Worm (Caenorhabditis elegans) whole organism, late embryonic: ENCODE results near the gene fah-1.

Experiments used
- K09A11.1 ChIP-seq: sonication (generic microtip); optimal IDR thresholded peaks from 2 replicates; lab custom pipeline; 2017; ENCODE audit warnings: antibody characterized with exemption, mild to moderate bottlenecking, missing genetic modification characterization, missing compliant biosample characterization; ENCODE audit not compliant: insufficient read depth
- T23F11.4 ChIP-seq: fragments of 200-800 bp; sonication (Bioruptor generic); optimal IDR thresholded peaks from 2 replicates; lab custom pipeline; 2018; ENCODE audit warnings: mild to moderate bottlenecking, missing genetic modification characterization, missing compliant biosample characterization
- Y22D7AL.16 ChIP-seq: sonication (generic microtip); optimal IDR thresholded peaks from 2 replicates; lab custom pipeline; 2016; ENCODE audit warnings: missing genetic modification characterization, missing compliant biosample characterization
- ahr-1 ChIP-seq: sonication (generic microtip); optimal IDR thresholded peaks from 2 replicates; lab custom pipeline; 2016; ENCODE audit warnings: missing genetic modification characterization, missing compliant biosample characterization
- ama-1 ChIP-seq: fragments of 150-350 bp; optimal IDR thresholded peaks from 2 replicates; lab custom pipeline; 2014
- ceh-2 ChIP-seq: sonication (generic microtip); optimal IDR thresholded peaks from 2 replicates; lab custom pipeline; 2016; ENCODE audit warnings: missing genotype, missing genetic modification characterization, missing compliant biosample characterization
- ceh-30 ChIP-seq: fragments of 150-350 bp; optimal IDR thresholded peaks from 2 replicates; lab custom pipeline; 2014; ENCODE audit warnings: missing biosample characterization, missing genetic modification characterization
- ceh-31 ChIP-seq: sonication (generic microtip); optimal IDR thresholded peaks from 2 replicates; lab custom pipeline; 2016; ENCODE audit warnings: missing genetic modification characterization, missing compliant biosample characterization
- ceh-48 ChIP-seq: sonication (generic microtip); optimal IDR thresholded peaks from 2 replicates; lab custom pipeline; 2016; ENCODE audit warnings: missing genetic modification characterization, inconsistent platforms, missing compliant biosample characterization
- che-1 ChIP-seq: sonication (generic microtip); optimal IDR thresholded peaks from 2 replicates; lab custom pipeline; 2016; ENCODE audit warnings: mild to moderate bottlenecking, missing genetic modification characterization, missing compliant biosample characterization
- elt-2 ChIP-seq: sonication (generic microtip); optimal IDR thresholded peaks from 2 replicates; lab custom pipeline; 2016; ENCODE audit warnings: missing genetic modification reagents, missing genetic modification characterization, missing compliant biosample characterization
- elt-4 ChIP-seq: sonication (generic microtip); optimal IDR thresholded peaks from 2 replicates; lab custom pipeline; 2016; ENCODE audit warnings: missing genetic modification characterization, missing compliant biosample characterization
- fax-1 ChIP-seq: sonication (generic microtip); optimal IDR thresholded peaks from 2 replicates; lab custom pipeline; 2016; ENCODE audit warnings: missing genotype, missing genetic modification characterization, missing compliant biosample characterization
- fkh-10 ChIP-seq: fragments of 150-350 bp; optimal IDR thresholded peaks from 2 replicates; lab custom pipeline; 2014; ENCODE audit warnings: missing biosample characterization, missing genetic modification reagents, missing genetic modification characterization
- fkh-6 ChIP-seq: sonication (generic microtip); optimal IDR thresholded peaks from 2 replicates; lab custom pipeline; 2016; ENCODE audit warnings: missing genetic modification characterization, missing compliant biosample characterization
- gmeb-2 ChIP-seq: sonication (generic microtip); optimal IDR thresholded peaks from 2 replicates; lab custom pipeline; 2016; ENCODE audit warnings: missing genetic modification characterization, inconsistent platforms, missing compliant biosample characterization
- hlh-13 ChIP-seq: fragments of 200-800 bp; sonication (Bioruptor generic); optimal IDR thresholded peaks from 2 replicates; lab custom pipeline; 2018; ENCODE audit warnings: mild to moderate bottlenecking, missing genetic modification characterization, missing compliant biosample characterization
- hlh-15 ChIP-seq: sonication (generic microtip); optimal IDR thresholded peaks from 2 replicates; lab custom pipeline; 2016; ENCODE audit warnings: missing genetic modification characterization, missing compliant biosample characterization
- hlh-30 ChIP-seq: sonication (generic microtip); optimal IDR thresholded peaks from 2 replicates; lab custom pipeline; 2017; ENCODE audit warnings: antibody characterized with exemption, missing genetic modification characterization, missing compliant biosample characterization; ENCODE audit not compliant: insufficient read depth
- hlh-8 ChIP-seq: sonication (generic microtip); optimal IDR thresholded peaks from 2 replicates; lab custom pipeline; 2016; ENCODE audit warnings: missing genotype, missing genetic modification characterization, missing compliant biosample characterization
- lin-11 ChIP-seq: fragments of 200-800 bp; sonication (Bioruptor generic); optimal IDR thresholded peaks from 2 replicates; lab custom pipeline; 2018; ENCODE audit warnings: mild to moderate bottlenecking, missing genetic modification characterization, missing compliant biosample characterization
- madf-2 ChIP-seq: sonication (generic microtip); optimal IDR thresholded peaks from 2 replicates; lab custom pipeline; 2017; ENCODE audit warnings: missing genetic modification characterization, missing compliant biosample characterization
- nfya-1 ChIP-seq: sonication (generic microtip); optimal IDR thresholded peaks from 2 replicates; lab custom pipeline; 2017; ENCODE audit warnings: missing genetic modification characterization, mild to moderate bottlenecking, missing compliant biosample characterization, antibody characterized with exemption, moderate library complexity
- nhr-11 ChIP-seq: fragments of 150-350 bp; optimal IDR thresholded peaks from 2 replicates; lab custom pipeline; 2014; ENCODE audit warnings: missing biosample characterization, missing genetic modification characterization
- nhr-232 ChIP-seq: sonication (generic microtip); optimal IDR thresholded peaks from 2 replicates; lab custom pipeline; 2016; ENCODE audit warnings: missing genetic modification characterization, missing compliant biosample characterization
- npax-4 ChIP-seq: sonication (generic microtip); optimal IDR thresholded peaks from 2 replicates; lab custom pipeline; 2016; ENCODE audit warnings: missing genetic modification characterization, missing compliant biosample characterization
- pha-2 ChIP-seq: sonication (generic microtip); optimal IDR thresholded peaks from 2 replicates; lab custom pipeline; 2017; ENCODE audit warnings: mild to moderate bottlenecking, missing genetic modification characterization, missing compliant biosample characterization
- pha-4 ChIP-seq: fragments of 150-350 bp; optimal IDR thresholded peaks from 2 replicates; lab custom pipeline; 2018; ENCODE audit warnings: missing biosample characterization, missing genetic modification reagents, missing genetic modification characterization
- pqm-1 ChIP-seq: sonication (generic microtip); optimal IDR thresholded peaks from 2 replicates; lab custom pipeline; 2016; ENCODE audit warnings: missing genetic modification characterization, missing compliant biosample characterization
- pros-1 ChIP-seq: fragments of 150-350 bp; optimal IDR thresholded peaks from 2 replicates; lab custom pipeline; 2014; ENCODE audit warnings: missing biosample characterization, missing genetic modification reagents, missing genetic modification characterization
- ref-2 ChIP-seq: sonication (generic microtip); optimal IDR thresholded peaks from 2 replicates; lab custom pipeline; 2016; ENCODE audit warnings: missing genetic modification characterization, missing compliant biosample characterization
- sox-2 ChIP-seq: fragments of 200-800 bp; sonication (Bioruptor generic); IDR thresholded peaks from 2 replicates; pipeline ENCODE4 v1.3.6; 2022; ENCODE audit warnings: missing genetic modification reagents, missing genetic modification characterization, missing compliant biosample characterization
- syd-9 ChIP-seq: sonication (generic microtip); optimal IDR thresholded peaks from 2 replicates; lab custom pipeline; 2016; ENCODE audit warnings: mild to moderate bottlenecking, missing genetic modification characterization, moderate library complexity, missing compliant biosample characterization
- unc-42 ChIP-seq: sonication (generic microtip); optimal IDR thresholded peaks from 2 replicates; lab custom pipeline; 2016; ENCODE audit warnings: missing genotype, missing genetic modification characterization, missing compliant biosample characterization
- unc-55 ChIP-seq: sonication (generic microtip); optimal IDR thresholded peaks from 2 replicates; lab custom pipeline; 2017; ENCODE audit warnings: missing biosample characterization, missing genetic modification reagents, missing genetic modification characterization
- unc-86 ChIP-seq: sonication (generic microtip); optimal IDR thresholded peaks from 2 replicates; lab custom pipeline; 2016; ENCODE audit warnings: missing genetic modification characterization, missing compliant biosample characterization
- zip-5 ChIP-seq: sonication (generic microtip); optimal IDR thresholded peaks from 2 replicates; lab custom pipeline; 2016; ENCODE audit warnings: missing genetic modification characterization, missing compliant biosample characterization
- ztf-16 ChIP-seq: sonication (generic microtip); optimal IDR thresholded peaks from 2 replicates; lab custom pipeline; 2017; ENCODE audit warnings: missing genetic modification characterization, missing compliant biosample characterization

Gene fah-1

DNA sequence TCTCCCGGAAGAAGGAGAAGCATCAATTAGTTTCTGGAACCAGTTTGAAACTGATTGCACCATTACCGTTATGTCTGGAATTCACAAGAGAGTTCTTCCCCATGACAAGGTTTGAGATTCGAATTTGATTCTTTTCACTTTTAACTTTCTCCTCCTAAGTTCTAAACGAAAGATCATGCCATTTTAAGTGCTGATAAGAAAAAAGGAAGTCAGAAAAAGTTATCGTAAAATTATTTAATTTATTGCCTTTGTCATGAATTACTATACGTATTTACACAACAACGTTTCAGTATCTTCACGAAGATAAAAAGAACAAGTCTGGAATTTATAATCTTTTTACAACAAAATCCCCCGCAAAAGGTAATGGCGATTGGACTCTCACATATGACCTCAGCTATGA is 11.4 kb upstream of the fah-1 start:
- TF ChIP-seq nfya-1 (tag; lab: Kevin White, UChicago) (no peak), ceh-30 (tag; lab: Kevin White, UChicago) (no peak), gmeb-2 (no peak), unc-55 (GFP tag; lab: Kevin White, UChicago) (no peak)

- no peak for TF ChIP-seq nhr-11 (tag; lab: Kevin White, UChicago)
These were observed 9.8 kb upstream of the fah-1 start for ce11 chrX:6458467-6458866.

- TF ChIP-seq T23F11.4 (GFP tag; lab: Kevin White, UChicago) (no peak), ztf-16 (tag; lab: Kevin White, UChicago) (no peak), ceh-2 (tag; lab: Kevin White, UChicago) (no peak), pqm-1 (tag; lab: Kevin White, UChicago) (no peak), hlh-15 (tag; lab: Kevin White, UChicago) (no peak), hlh-13 (no peak), sox-2 (GFP tag; lab: Robert Waterston, UW) (no peak), hlh-30 (no peak), hlh-8 (tag; lab: Kevin White, UChicago) (no peak), elt-4 (no peak), zip-5 (no peak), unc-42 (tag; lab: Kevin White, UChicago) (no peak), K09A11.1 (tag; lab: Kevin White, UChicago) (no peak)
These were observed 9.3 kb upstream of the fah-1 start for ce11 chrX:6458001-6458400.

ce11 chrX:6456567-6456966 is 7.9 kb upstream of the fah-1 start, which contains the start of gene pept-1:
pept-1 (plus strand) TSS chrX:6456872.
- no peak for TF ChIP-seq npax-4 (tag; lab: Kevin White, UChicago)
- no peak for TF ChIP-seq ceh-31
- peak; percentile 19 for TF ChIP-seq elt-2
- no peak for TF ChIP-seq sox-2 (GFP tag; lab: Robert Waterston, UW)
- TF ChIP-seq, all 69 proteins: peak for 1

- TF ChIP-seq syd-9 (no peak), lin-11 (tag; lab: Kevin White, UChicago) (no peak), pros-1 (tag; lab: Kevin White, UChicago) (no peak), nhr-232 (no peak), ahr-1 (tag; lab: Kevin White, UChicago) (no peak)
These were observed 6.4 kb upstream of the fah-1 start, which contains the start of gene nas-33 for ce11 chrX:6455157-6455556. nas-33 (minus strand) TSS chrX:6455257.

DNA sequence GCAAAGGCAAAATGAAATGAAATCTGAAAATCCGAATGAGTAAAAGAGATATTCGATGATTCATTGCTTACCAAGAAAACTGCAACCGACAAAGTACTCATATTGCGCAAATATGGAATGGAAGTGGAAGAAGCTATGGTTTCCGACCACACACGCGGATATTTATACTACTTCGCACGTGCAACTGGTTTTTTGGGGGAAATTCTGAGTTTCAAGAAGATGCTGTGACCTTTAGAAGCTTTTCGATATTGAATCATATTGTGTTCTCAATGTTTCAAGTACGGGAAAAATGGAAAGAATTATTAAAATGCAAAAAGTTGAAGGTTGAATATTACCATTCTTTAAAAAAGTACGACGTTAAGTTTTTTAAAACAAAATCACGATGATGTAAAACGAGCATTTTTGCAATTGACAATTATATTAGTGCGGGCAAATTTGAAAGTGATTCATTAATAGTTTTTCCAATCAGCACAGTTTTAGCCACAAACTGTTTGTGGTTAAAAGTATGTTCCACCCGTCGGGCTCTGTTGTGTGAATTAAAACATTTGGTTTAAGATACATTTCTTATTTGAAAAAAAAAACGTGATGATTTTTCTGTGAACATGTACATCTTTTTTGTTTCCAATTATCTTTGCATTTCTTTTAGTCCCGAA is 2.2 kb upstream of the fah-1 start, which contains the start of the genes grl-6 and K10C2.6:
Gene grl-6 (minus strand): TSS at position 101 of the 653 bp plus-strand sequence.
Gene K10C2.6 (plus strand): TSS at position 603 of the 653 bp plus-strand sequence.
- no peak for TF ChIP-seq pha-2 (tag; lab: Kevin White, UChicago)
- TF ChIP-seq K09A11.1 (tag; lab: Kevin White, UChicago): no peak
- no peak for TF ChIP-seq ref-2 (tag; lab: Kevin White, UChicago)
- no peak for TF ChIP-seq hlh-30
- no peak for TF ChIP-seq madf-2 (tag; lab: Kevin White, UChicago)
- no peak for TF ChIP-seq ceh-48
- TF ChIP-seq ama-1: no peak
- TF ChIP-seq Y22D7AL.16 (tag; lab: Kevin White, UChicago): no peak
- TF ChIP-seq che-1 (tag; lab: Kevin White, UChicago): no peak
- no peak for TF ChIP-seq sox-2 (GFP tag; lab: Robert Waterston, UW)
- no peak for TF ChIP-seq nhr-232
- no peak for TF ChIP-seq unc-86 (tag; lab: Kevin White, UChicago)
- no peak for TF ChIP-seq pha-4 (tag; lab: Kevin White, UChicago)
- no peak for TF ChIP-seq ahr-1 (tag; lab: Kevin White, UChicago)
- TF ChIP-seq fkh-6 (tag; lab: Kevin White, UChicago): no peak
- no peak for TF ChIP-seq fax-1
- TF ChIP-seq fkh-10: no peak
